Worm (Caenorhabditis elegans): ENCODE data around the gene gly-1.

ce11 chrII:10861723-10862486 is 40.1 kb downstream of the gly-1 start:
- TF ChIP-seq cebp-1 (GFP tag; IDR thresholded peaks at IDR 0.05) = no peak
- peak; percentile 50 for TF ChIP-seq cebp-1 (tag; optimal IDR thresholded peaks at IDR 0.05)
- TF ChIP-seq egl-44 (GFP tag; IDR thresholded peaks at IDR 0.05) = no peak
- no peak for TF ChIP-seq nfya-1 (tag; optimal IDR thresholded peaks at IDR 0.05; ENCODE audit: borderline replicate concordance, insufficient read depth)
- TF ChIP-seq hrde-1 (tag; optimal IDR thresholded peaks at IDR 0.05; ENCODE audit: borderline replicate concordance) = no peak
- TF ChIP-seq attf-3 (GFP tag; conservative IDR thresholded peaks at IDR 0.05) = 0 out of 2 replicates have a peak, but pooled peaks have one; percentile 24
- TF ChIP-seq bed-1 (GFP tag; IDR thresholded peaks at IDR 0.05) = no peak
- TF ChIP-seq repo-1 (tag; optimal IDR thresholded peaks at IDR 0.05) = no peak
